Worm (Caenorhabditis elegans) whole organism, midembryonic: ENCODE data around the gene bath-9.

Experiments
- flt-1 ChIP-seq: fragments of 200-800 bp; sonication (Bioruptor generic); IDR thresholded peaks from 2 replicates; pipeline ENCODE4 v1.3.6; 2022; ENCODE audit warnings: missing genetic modification characterization, missing compliant biosample characterization
- klf-2 ChIP-seq: fragments of 200-800 bp; sonication (Bioruptor generic); conservative IDR thresholded peaks from 2 replicates; pipeline ENCODE4 v1.3.6; 2022; ENCODE audit warnings: missing genetic modification reagents, missing genetic modification characterization, missing compliant biosample characterization
- tab-1 ChIP-seq: fragments of 200-800 bp; sonication (Bioruptor generic); IDR thresholded peaks from 2 replicates; pipeline ENCODE4 v1.3.6; 2022; ENCODE audit warnings: missing genetic modification characterization, missing compliant biosample characterization

DNA sequence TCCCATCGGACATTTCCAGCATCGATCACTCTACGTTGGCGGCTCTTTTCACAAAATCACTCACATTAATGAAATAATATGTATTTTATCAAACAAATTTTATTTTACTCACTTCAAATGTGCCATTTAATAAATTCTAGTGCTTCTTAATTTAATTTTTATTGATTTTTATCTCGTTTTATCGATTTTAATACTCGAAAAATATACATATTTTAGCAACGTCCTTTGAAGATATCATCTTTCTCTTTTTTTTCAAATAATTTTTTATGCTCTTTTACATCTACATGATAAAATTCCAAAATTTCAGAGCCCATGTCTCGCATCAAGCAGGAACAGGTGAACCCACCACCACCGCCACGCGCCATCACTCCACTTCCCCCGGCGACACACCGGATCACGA lies 18.1 kb upstream of the bath-9 start, which contains the start of the genes lido-14 and bath-27:
- TF ChIP-seq klf-2 (GFP tag; lab: Robert Waterston, UW): no peak
- no peak for TF ChIP-seq flt-1 (GFP tag; lab: Robert Waterston, UW)
- TF ChIP-seq tab-1: no peak
